Worm (Caenorhabditis elegans) whole organism, L3 larva: ENCODE data around the gene zyg-1.

Experiments
- R02D3.7 ChIP-seq: fragments of 150-350 bp; optimal IDR thresholded peaks from 2 replicates; lab custom pipeline; 2014; ENCODE audit warnings: missing biosample characterization, missing genetic modification characterization
- ZK546.5 ChIP-seq: sonication (generic microtip); optimal IDR thresholded peaks from 2 replicates; lab custom pipeline; 2017; ENCODE audit warnings: missing biosample characterization, missing genetic modification characterization
- aly-2 ChIP-seq: fragments of 150-350 bp; optimal IDR thresholded peaks from 2 replicates; lab custom pipeline; 2014; ENCODE audit warnings: missing biosample characterization, missing genetic modification characterization
- ama-1 ChIP-seq: fragments of 150-350 bp; optimal IDR thresholded peaks from 2 replicates; lab custom pipeline; 2018
- ceh-16 ChIP-seq: sonication (generic microtip); optimal IDR thresholded peaks from 2 replicates; lab custom pipeline; 2017; ENCODE audit warnings: missing biosample characterization, missing genetic modification characterization
- ceh-28 ChIP-seq: fragments of 150-350 bp; optimal IDR thresholded peaks from 2 replicates; lab custom pipeline; 2014; ENCODE audit warnings: missing biosample characterization, missing genetic modification reagents, missing genetic modification characterization
- ceh-82 ChIP-seq: fragments of 150-350 bp; optimal IDR thresholded peaks from 2 replicates; lab custom pipeline; 2014; ENCODE audit warnings: missing biosample characterization, missing genetic modification characterization
- egl-27 ChIP-seq: sonication (generic microtip); optimal IDR thresholded peaks from 4 replicates; lab custom pipeline; 2017; ENCODE audit warnings: missing biosample characterization, missing genetic modification reagents, missing genetic modification characterization
- egl-5 ChIP-seq: fragments of 150-350 bp; optimal IDR thresholded peaks from 2 replicates; lab custom pipeline; 2017; ENCODE audit warnings: missing biosample characterization, missing genetic modification reagents, missing genetic modification characterization, inconsistent platforms
- elt-1 ChIP-seq: fragments of 150-350 bp; optimal IDR thresholded peaks from 2 replicates; lab custom pipeline; 2014; ENCODE audit warnings: missing biosample characterization, missing genetic modification characterization
- elt-2 ChIP-seq: sonication (generic microtip); optimal IDR thresholded peaks from 2 replicates; lab custom pipeline; 2016; ENCODE audit warnings: missing genetic modification reagents, mild to moderate bottlenecking, missing genetic modification characterization, missing compliant biosample characterization
- elt-3 ChIP-seq, 3 experiments: fragments of 150-350 bp in 1 of 3; sonication (generic microtip) in 2 of 3; optimal IDR thresholded peaks; 2 replicates in 2 of 3; 4 replicates in 1 of 3; lab custom pipeline; 2014 to 2017; ENCODE audit warnings: missing biosample characterization in 3 of 3, missing genetic modification characterization in 3 of 3
- fkh-10 ChIP-seq: sonication (generic microtip); optimal IDR thresholded peaks from 2 replicates; lab custom pipeline; 2017; ENCODE audit warnings: missing biosample characterization, missing genetic modification reagents, missing genetic modification characterization
- fkh-2 ChIP-seq: fragments of 150-350 bp; optimal IDR thresholded peaks from 2 replicates; lab custom pipeline; 2014; ENCODE audit warnings: missing biosample characterization, missing genetic modification reagents, missing genetic modification characterization
- fos-1 ChIP-seq: fragments of 150-350 bp; optimal IDR thresholded peaks from 2 replicates; lab custom pipeline; 2014; ENCODE audit warnings: missing biosample characterization, missing genetic modification characterization
- hmg-11 ChIP-seq: sonication (generic microtip); optimal IDR thresholded peaks from 2 replicates; lab custom pipeline; 2016; ENCODE audit warnings: missing genetic modification characterization, missing compliant biosample characterization
- jun-1 ChIP-seq: fragments of 150-350 bp; optimal IDR thresholded peaks from 2 replicates; lab custom pipeline; 2014; ENCODE audit warnings: missing biosample characterization, missing genetic modification reagents, missing genetic modification characterization
- lin-15B ChIP-seq: fragments of 150-350 bp; optimal IDR thresholded peaks from 2 replicates; lab custom pipeline; 2014; ENCODE audit warnings: missing biosample characterization, missing genetic modification characterization
- lin-39 ChIP-seq: fragments of 150-350 bp; optimal IDR thresholded peaks from 2 replicates; lab custom pipeline; 2018; ENCODE audit warnings: missing biosample characterization, missing genetic modification reagents, missing genetic modification characterization
- lsy-12 ChIP-seq: sonication (generic microtip); optimal IDR thresholded peaks from 2 replicates; lab custom pipeline; 2016; ENCODE audit warnings: mild to moderate bottlenecking, missing genetic modification characterization, missing compliant biosample characterization
- mdl-1 ChIP-seq: fragments of 150-350 bp; optimal IDR thresholded peaks from 2 replicates; lab custom pipeline; 2014; ENCODE audit warnings: missing biosample characterization, missing genetic modification characterization
- mml-1 ChIP-seq: fragments of 150-350 bp; sonication (generic microtip); optimal IDR thresholded peaks from 3 replicates; lab custom pipeline; 2014; ENCODE audit warnings: missing biosample characterization, missing genetic modification characterization
- nfya-1 ChIP-seq: sonication (generic microtip); optimal IDR thresholded peaks from 2 replicates; lab custom pipeline; 2017; ENCODE audit warnings: missing genetic modification characterization, mild to moderate bottlenecking, missing compliant biosample characterization, antibody characterized with exemption, moderate library complexity; ENCODE audit not compliant: insufficient read depth
- nhr-12 ChIP-seq: fragments of 150-350 bp; optimal IDR thresholded peaks from 2 replicates; lab custom pipeline; 2014; ENCODE audit warnings: missing biosample characterization, missing genetic modification characterization
- nhr-23 ChIP-seq: fragments of 150-350 bp; optimal IDR thresholded peaks from 2 replicates; lab custom pipeline; 2014; ENCODE audit warnings: missing biosample characterization, missing genetic modification reagents, missing genetic modification characterization
- nhr-237 ChIP-seq: fragments of 150-350 bp; optimal IDR thresholded peaks from 2 replicates; lab custom pipeline; 2014; ENCODE audit warnings: missing biosample characterization, missing genetic modification characterization
- nhr-25 ChIP-seq: sonication (generic microtip); optimal IDR thresholded peaks from 2 replicates; lab custom pipeline; 2017; ENCODE audit warnings: missing biosample characterization, missing genetic modification characterization
- nhr-28 ChIP-seq: fragments of 150-350 bp; optimal IDR thresholded peaks from 2 replicates; lab custom pipeline; 2014; ENCODE audit warnings: missing biosample characterization, missing genetic modification characterization
- nhr-43 ChIP-seq: sonication (generic microtip); optimal IDR thresholded peaks from 2 replicates; lab custom pipeline; 2016; ENCODE audit warnings: mild to moderate bottlenecking, missing genetic modification characterization, missing compliant biosample characterization; ENCODE audit not compliant: poor library complexity, severe bottlenecking
- nhr-67 ChIP-seq: fragments of 150-350 bp; optimal IDR thresholded peaks from 2 replicates; lab custom pipeline; 2014; ENCODE audit warnings: missing biosample characterization, missing genetic modification characterization
- nhr-76 ChIP-seq: fragments of 150-350 bp; sonication (generic microtip); optimal IDR thresholded peaks from 5 replicates; lab custom pipeline; 2014; ENCODE audit warnings: missing biosample characterization, missing genetic modification characterization
- nhr-77 ChIP-seq: fragments of 150-350 bp; optimal IDR thresholded peaks from 2 replicates; lab custom pipeline; 2014; ENCODE audit warnings: missing biosample characterization, missing genetic modification characterization
- pqm-1 ChIP-seq: fragments of 150-350 bp; optimal IDR thresholded peaks from 2 replicates; lab custom pipeline; 2017; ENCODE audit warnings: missing biosample characterization, missing genetic modification characterization, inconsistent platforms
- sea-2 ChIP-seq: fragments of 150-350 bp; sonication (generic microtip); optimal IDR thresholded peaks from 4 replicates; lab custom pipeline; 2014; ENCODE audit warnings: missing biosample characterization, missing genetic modification reagents, missing genetic modification characterization
- skn-1 ChIP-seq: fragments of 150-350 bp; optimal IDR thresholded peaks from 2 replicates; lab custom pipeline; 2014; ENCODE audit warnings: missing biosample characterization, missing genetic modification characterization
- snpc-4 ChIP-seq: fragments of 150-350 bp; optimal IDR thresholded peaks from 2 replicates; lab custom pipeline; 2014; ENCODE audit warnings: missing biosample characterization, missing genetic modification characterization
- tbx-2 ChIP-seq: sonication (generic microtip); optimal IDR thresholded peaks from 2 replicates; lab custom pipeline; 2016; ENCODE audit warnings: mild to moderate bottlenecking, missing genetic modification characterization, missing compliant biosample characterization
- unc-39 ChIP-seq: sonication (generic microtip); optimal IDR thresholded peaks from 4 replicates; lab custom pipeline; 2017; ENCODE audit warnings: missing biosample characterization, missing genetic modification characterization
- unc-62 ChIP-seq: fragments of 150-350 bp; sonication (generic microtip); optimal IDR thresholded peaks from 4 replicates; lab custom pipeline; 2014; ENCODE audit warnings: missing biosample characterization, missing genetic modification reagents, missing genetic modification characterization
- zag-1 ChIP-seq: fragments of 150-350 bp; optimal IDR thresholded peaks from 2 replicates; lab custom pipeline; 2014; ENCODE audit warnings: missing biosample characterization, missing genetic modification characterization
- ztf-4 ChIP-seq: fragments of 150-350 bp; optimal IDR thresholded peaks from 2 replicates; lab custom pipeline; 2014; ENCODE audit warnings: missing biosample characterization, missing genetic modification characterization

Gene zyg-1

ce11 chrII:5652334-5652733 lies 2.8 kb downstream of the zyg-1 start, which contains the start of gene bli-2:
TSS of gene bli-2 (minus strand) at chrII:5652434.
- no peak for TF ChIP-seq ama-1 (lab: Kevin White, UChicago)

DNA sequence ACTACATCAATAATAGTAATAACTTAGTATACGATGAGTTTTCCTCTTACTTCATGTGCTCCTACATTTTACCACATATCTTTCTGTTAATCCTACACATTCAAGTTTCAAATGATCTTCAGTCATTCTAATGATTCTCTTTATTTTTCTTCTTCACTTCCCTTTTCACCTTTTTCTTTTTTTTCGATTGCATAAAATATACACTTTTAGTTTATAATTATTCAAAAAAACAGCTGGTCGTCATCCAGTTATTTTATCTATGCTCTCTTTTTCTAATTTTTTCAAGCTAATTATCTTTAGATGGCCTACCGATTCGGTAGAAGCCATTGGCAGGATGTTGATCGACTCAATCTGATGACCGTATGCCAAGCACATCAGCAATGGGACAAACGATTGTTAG lies 4.7 kb downstream of the zyg-1 start, which contains the start of gene F59E12.1:
Gene F59E12.1, plus strand, starts transcription at position 301 of the 400 bp plus-strand sequence.
- no peak for TF ChIP-seq elt-2 (tag; lab: Kevin White, UChicago)
- no peak for TF ChIP-seq lin-15B (tag; lab: Kevin White, UChicago)
- no peak for TF ChIP-seq mml-1 (tag; lab: Kevin White, UChicago)
- no peak for TF ChIP-seq unc-62
- no peak for TF ChIP-seq nhr-76 (tag; lab: Kevin White, UChicago)
- TF ChIP-seq, all 47 proteins: peak for 0

- TF ChIP-seq fkh-2 (tag; lab: Kevin White, UChicago) (no peak), lin-39 (no peak), ama-1 (lab: Kevin White, UChicago) (no peak), zag-1 (tag; lab: Kevin White, UChicago) (no peak), sea-2 (no peak), nhr-28 (tag; lab: Kevin White, UChicago) (no peak), ceh-28 (tag; lab: Kevin White, UChicago) (no peak), nhr-67 (tag; lab: Kevin White, UChicago) (no peak)
Measured at ce11 chrII:5659675-5660074, 10.1 kb downstream of the zyg-1 start, which contains the start of gene fut-3. TSS of gene fut-3 (minus strand) at chrII:5659775.

- TF ChIP-seq elt-1 (tag; lab: Kevin White, UChicago) (no peak), nhr-76 (tag; lab: Kevin White, UChicago) (no peak), fkh-10 (GFP tag; lab: Kevin White, UChicago) (no peak), nhr-77 (tag; lab: Kevin White, UChicago) (no peak), elt-2 (tag; lab: Kevin White, UChicago) (no peak), ceh-82 (tag; lab: Kevin White, UChicago) (no peak), unc-39 (tag; lab: Kevin White, UChicago) (no peak)
Measured at ce11 chrII:5660155-5660554, 10.6 kb downstream of the zyg-1 start.

- TF ChIP-seq nhr-76 (tag; lab: Kevin White, UChicago) (no peak), fkh-10 (GFP tag; lab: Kevin White, UChicago) (peak; percentile 19), ZK546.5 (tag; lab: Kevin White, UChicago) (no peak), ztf-4 (peak; percentile 56), ceh-82 (tag; lab: Kevin White, UChicago) (no peak), snpc-4 (tag; lab: Kevin White, UChicago) (peak; percentile 49), aly-2 (tag; lab: Kevin White, UChicago) (peak; percentile 76), nhr-25 (tag; lab: Kevin White, UChicago) (peak; percentile 80), nfya-1 (tag; lab: Kevin White, UChicago) (peak; percentile 100), nhr-237 (tag; lab: Kevin White, UChicago) (no peak), sea-2 (no peak), skn-1 (no peak), lin-15B (tag; lab: Kevin White, UChicago) (peak; percentile 80), nhr-12 (tag; lab: Kevin White, UChicago) (no peak), mdl-1 (peak; percentile 46), nhr-28 (tag; lab: Kevin White, UChicago) (no peak), fkh-2 (tag; lab: Kevin White, UChicago) (no peak), lsy-12 (peak; percentile 74), elt-3 (tag; optimal IDR thresholded peaks at IDR 0.05; lab: Kevin White, UChicago) (no peak), egl-27 (tag; lab: Kevin White, UChicago) (no peak), lin-39 (peak; percentile 98), hmg-11 (peak; percentile 98), unc-62 (peak; percentile 10), tbx-2 (tag; lab: Kevin White, UChicago) (peak; percentile 67), fos-1 (tag; lab: Kevin White, UChicago) (no peak), elt-1 (tag; lab: Kevin White, UChicago) (no peak), nhr-23 (peak; percentile 49), egl-5 (tag; lab: Kevin White, UChicago) (peak; percentile 60), ceh-16 (no peak), R02D3.7 (tag; lab: Kevin White, UChicago) (no peak), ama-1 (lab: Kevin White, UChicago) (peak; percentile 100), elt-2 (tag; lab: Kevin White, UChicago) (peak; percentile 65), pqm-1 (peak; percentile 2), nhr-43 (tag; lab: Kevin White, UChicago) (peak; percentile 78), jun-1 (tag; lab: Kevin White, UChicago) (peak; percentile 36)
Measured at ce11 chrII:5660736-5661734, 11.5 kb downstream of the zyg-1 start, which contains the start of the genes ift-43 and mdt-26. TSS of gene ift-43 (minus strand) at chrII:5660786. TSS of gene mdt-26 (plus strand) at chrII:5661181.
